Worm (Caenorhabditis elegans) whole organism, mixed stage, embryonic: ENCODE data around the gene gap-1.

Experiments
- M03D4.4 ChIP-seq: sonication (generic microtip); optimal IDR thresholded peaks from 2 replicates; lab custom pipeline; 2017; ENCODE audit warnings: mild to moderate bottlenecking, missing genetic modification characterization, missing compliant biosample characterization
- blmp-1 ChIP-seq: fragments of 150-350 bp; optimal IDR thresholded peaks from 2 replicates; lab custom pipeline; 2014; ENCODE audit warnings: missing biosample characterization, missing genetic modification characterization
- ceh-39 ChIP-seq: fragments of 150-350 bp; optimal IDR thresholded peaks from 2 replicates; lab custom pipeline; 2014; ENCODE audit warnings: missing biosample characterization, missing genetic modification characterization
- ceh-43 ChIP-seq: fragments of 200-800 bp; sonication (Bioruptor generic); optimal IDR thresholded peaks from 2 replicates; lab custom pipeline; 2018; ENCODE audit warnings: mild to moderate bottlenecking, missing genetic modification characterization, moderate library complexity, missing compliant biosample characterization
- ceh-83 ChIP-seq: fragments of 200-800 bp; sonication (Bioruptor generic); optimal IDR thresholded peaks from 2 replicates; lab custom pipeline; 2018; ENCODE audit warnings: mild to moderate bottlenecking, missing genetic modification characterization, missing compliant biosample characterization
- ces-1 ChIP-seq: fragments of 150-350 bp; optimal IDR thresholded peaks from 2 replicates; lab custom pipeline; 2014; ENCODE audit warnings: missing biosample characterization, missing genetic modification reagents, missing genetic modification characterization
- cnd-1 ChIP-seq: fragments of 200-800 bp; sonication (Bioruptor generic); optimal IDR thresholded peaks from 2 replicates; lab custom pipeline; 2018; ENCODE audit warnings: mild to moderate bottlenecking, missing genetic modification characterization, missing compliant biosample characterization
- drap-1 ChIP-seq: fragments of 200-800 bp; sonication (Bioruptor generic); optimal IDR thresholded peaks from 3 replicates; lab custom pipeline; 2018; ENCODE audit warnings: mild to moderate bottlenecking, missing genetic modification characterization, missing compliant biosample characterization
- elt-1 ChIP-seq: sonication (generic microtip); optimal IDR thresholded peaks from 2 replicates; lab custom pipeline; 2017; ENCODE audit warnings: missing genetic modification characterization, mild to moderate bottlenecking, missing compliant biosample characterization, antibody characterized with exemption, moderate library complexity, borderline replicate concordance; ENCODE audit not compliant: insufficient read depth
- elt-3 ChIP-seq: fragments of 150-350 bp; optimal IDR thresholded peaks from 2 replicates; lab custom pipeline; 2014; ENCODE audit warnings: missing biosample characterization, missing genetic modification characterization
- flh-1 ChIP-seq: fragments of 200-800 bp; sonication (Bioruptor generic); optimal IDR thresholded peaks from 2 replicates; lab custom pipeline; 2018; ENCODE audit warnings: mild to moderate bottlenecking, missing genetic modification characterization, moderate library complexity, missing compliant biosample characterization
- ham-2 ChIP-seq: fragments of 200-800 bp; sonication (Bioruptor generic); optimal IDR thresholded peaks from 2 replicates; lab custom pipeline; 2018; ENCODE audit warnings: mild to moderate bottlenecking, missing genetic modification characterization, missing compliant biosample characterization
- hlh-1 ChIP-seq: fragments of 150-350 bp; optimal IDR thresholded peaks from 2 replicates; lab custom pipeline; 2014; ENCODE audit warnings: missing biosample characterization, missing genetic modification reagents, missing genetic modification characterization
- lin-13 ChIP-seq: fragments of 150-350 bp; optimal IDR thresholded peaks from 2 replicates; lab custom pipeline; 2014; ENCODE audit warnings: missing biosample characterization, missing genetic modification characterization
- lin-32 ChIP-seq: fragments of 200-800 bp; sonication (Bioruptor generic); optimal IDR thresholded peaks from 2 replicates; lab custom pipeline; 2018; ENCODE audit warnings: mild to moderate bottlenecking, missing genetic modification characterization, missing compliant biosample characterization
- lsy-2 ChIP-seq: fragments of 150-350 bp; optimal IDR thresholded peaks from 2 replicates; lab custom pipeline; 2014; ENCODE audit warnings: missing biosample characterization, missing genetic modification characterization
- mab-5 ChIP-seq: fragments of 150-350 bp; optimal IDR thresholded peaks from 2 replicates; lab custom pipeline; 2014; ENCODE audit warnings: missing biosample characterization, missing genetic modification characterization
- mep-1 ChIP-seq: fragments of 150-350 bp; optimal IDR thresholded peaks from 2 replicates; lab custom pipeline; 2017; ENCODE audit warnings: missing biosample characterization, missing genetic modification reagents, missing genetic modification characterization, inconsistent platforms
- mls-2 ChIP-seq: sonication (generic microtip); optimal IDR thresholded peaks from 2 replicates; lab custom pipeline; 2016; ENCODE audit warnings: mild to moderate bottlenecking, missing genetic modification characterization, moderate library complexity, missing compliant biosample characterization
- nhr-12 ChIP-seq: fragments of 150-350 bp; optimal IDR thresholded peaks from 2 replicates; lab custom pipeline; 2014; ENCODE audit warnings: missing biosample characterization, missing genetic modification characterization
- nhr-2 ChIP-seq: fragments of 150-350 bp; optimal IDR thresholded peaks from 2 replicates; lab custom pipeline; 2014; ENCODE audit warnings: missing biosample characterization, missing genetic modification characterization
- nhr-237 ChIP-seq: fragments of 150-350 bp; optimal IDR thresholded peaks from 2 replicates; lab custom pipeline; 2014; ENCODE audit warnings: missing biosample characterization, missing genetic modification characterization
- nhr-28 ChIP-seq: fragments of 150-350 bp; optimal IDR thresholded peaks from 2 replicates; lab custom pipeline; 2014; ENCODE audit warnings: missing biosample characterization, missing genetic modification characterization
- nhr-76 ChIP-seq: sonication (generic microtip); optimal IDR thresholded peaks from 2 replicates; lab custom pipeline; 2017; ENCODE audit warnings: missing biosample characterization, missing genetic modification characterization
- pha-4 ChIP-seq: fragments of 150-350 bp; optimal IDR thresholded peaks from 2 replicates; lab custom pipeline; 2018; ENCODE audit warnings: missing biosample characterization, missing genetic modification reagents, missing genetic modification characterization
- sem-2 ChIP-seq: fragments of 200-800 bp; sonication (Bioruptor generic); optimal IDR thresholded peaks from 2 replicates; lab custom pipeline; 2018; ENCODE audit warnings: mild to moderate bottlenecking, missing genetic modification characterization, missing compliant biosample characterization
- tbx-8 ChIP-seq: fragments of 200-800 bp; sonication (Bioruptor generic); optimal IDR thresholded peaks from 2 replicates; lab custom pipeline; 2018; ENCODE audit warnings: mild to moderate bottlenecking, missing genetic modification characterization, moderate library complexity, missing compliant biosample characterization
- unc-120 ChIP-seq: sonication (generic microtip); optimal IDR thresholded peaks from 2 replicates; lab custom pipeline; 2017; ENCODE audit warnings: missing genetic modification characterization, missing compliant biosample characterization; ENCODE audit not compliant: poor library complexity, severe bottlenecking
- unc-39 ChIP-seq: fragments of 150-350 bp; optimal IDR thresholded peaks from 2 replicates; lab custom pipeline; 2014; ENCODE audit warnings: missing biosample characterization, missing genetic modification characterization
- unc-62 ChIP-seq: fragments of 150-350 bp; optimal IDR thresholded peaks from 2 replicates; lab custom pipeline; 2014; ENCODE audit warnings: missing biosample characterization, missing genetic modification reagents, missing genetic modification characterization
- zip-8 ChIP-seq: fragments of 150-350 bp; optimal IDR thresholded peaks from 2 replicates; lab custom pipeline; 2014; ENCODE audit warnings: missing biosample characterization, missing genetic modification characterization
- ztf-11 ChIP-seq: fragments of 150-350 bp; optimal IDR thresholded peaks from 2 replicates; lab custom pipeline; 2014; ENCODE audit warnings: missing biosample characterization, missing genetic modification characterization

gap-1 gene

DNA sequence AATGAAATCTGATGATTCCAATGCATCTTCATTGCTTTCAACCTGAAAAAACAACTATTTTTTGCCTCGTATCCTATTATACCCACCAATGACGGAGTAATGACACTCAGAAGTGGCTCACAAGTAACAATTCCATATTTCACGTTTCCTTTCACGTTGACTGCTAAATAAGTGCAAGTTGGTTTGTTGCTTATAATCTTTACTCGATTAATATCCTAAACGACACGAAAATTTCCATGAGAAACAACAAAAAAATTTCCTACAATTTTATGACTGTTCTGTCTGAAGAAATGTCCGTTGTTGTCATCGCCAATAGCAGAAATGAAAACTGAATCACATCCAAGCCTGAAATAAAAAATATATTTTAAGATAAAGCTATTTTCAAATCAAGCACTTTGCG is 5.1 kb downstream of the gap-1 start:
- TF ChIP-seq elt-1 (tag; lab: Kevin White, UChicago) (no peak), zip-8 (tag; lab: Kevin White, UChicago) (no peak), unc-39 (tag; lab: Kevin White, UChicago) (no peak), ceh-83 (GFP tag; lab: Kevin White, UChicago) (no peak), ztf-11 (tag; lab: Kevin White, UChicago) (no peak), M03D4.4 (tag; lab: Kevin White, UChicago) (no peak), ces-1 (no peak), mab-5 (no peak), unc-120 (tag; lab: Kevin White, UChicago) (no peak), hlh-1 (tag; lab: Kevin White, UChicago) (no peak), elt-3 (no peak), nhr-76 (tag; lab: Kevin White, UChicago) (no peak), sem-2 (GFP tag; lab: Kevin White, UChicago) (no peak), unc-62 (no peak), ceh-39 (tag; lab: Kevin White, UChicago) (no peak), drap-1 (GFP tag; lab: Kevin White, UChicago) (no peak)

DNA sequence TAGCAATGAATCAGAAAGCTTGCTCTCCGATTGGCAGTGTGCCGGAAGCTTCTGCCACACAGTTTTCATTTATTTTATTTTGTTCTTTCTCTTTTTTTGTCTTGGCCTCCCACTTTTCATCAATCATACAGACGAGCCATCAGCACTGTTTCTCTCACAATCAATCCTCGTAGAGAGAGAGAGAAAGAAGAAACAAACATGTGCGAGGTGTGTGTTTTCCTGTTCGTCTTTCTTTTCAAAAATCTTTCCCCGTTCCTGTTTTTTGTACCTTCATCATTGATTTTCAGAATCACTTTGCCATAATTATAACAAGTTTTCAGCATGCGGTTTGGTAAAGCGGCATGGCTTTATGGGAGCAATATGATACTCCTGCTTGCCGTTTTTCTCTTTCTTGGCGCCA is 6.8 kb downstream of the gap-1 start, which contains the start of gene T24C12.1:
T24C12.1 (plus strand) TSS at position 301 of the 400 bp plus-strand sequence.
- TF ChIP-seq flh-1 = no peak
- no peak for TF ChIP-seq pha-4 (tag; lab: Kevin White, UChicago)
- TF ChIP-seq ceh-83 (GFP tag; lab: Kevin White, UChicago) = no peak
- no peak for TF ChIP-seq nhr-237
- TF ChIP-seq cnd-1 (tag; lab: Kevin White, UChicago) = no peak
- TF ChIP-seq ces-1 = no peak
- TF ChIP-seq blmp-1 (tag; lab: Kevin White, UChicago) = no peak
- no peak for TF ChIP-seq mls-2 (tag; lab: Kevin White, UChicago)
- no peak for TF ChIP-seq ceh-39 (tag; lab: Kevin White, UChicago)
- no peak for TF ChIP-seq sem-2 (GFP tag; lab: Kevin White, UChicago)
- no peak for TF ChIP-seq hlh-1 (tag; lab: Kevin White, UChicago)
- no peak for TF ChIP-seq lsy-2 (tag; lab: Kevin White, UChicago)
- TF ChIP-seq unc-62 = no peak
- TF ChIP-seq lin-32 = no peak
- TF ChIP-seq drap-1 (GFP tag; lab: Kevin White, UChicago) = no peak
- TF ChIP-seq nhr-76 (tag; lab: Kevin White, UChicago) = no peak
- TF ChIP-seq nhr-2 (tag; lab: Kevin White, UChicago) = no peak

DNA sequence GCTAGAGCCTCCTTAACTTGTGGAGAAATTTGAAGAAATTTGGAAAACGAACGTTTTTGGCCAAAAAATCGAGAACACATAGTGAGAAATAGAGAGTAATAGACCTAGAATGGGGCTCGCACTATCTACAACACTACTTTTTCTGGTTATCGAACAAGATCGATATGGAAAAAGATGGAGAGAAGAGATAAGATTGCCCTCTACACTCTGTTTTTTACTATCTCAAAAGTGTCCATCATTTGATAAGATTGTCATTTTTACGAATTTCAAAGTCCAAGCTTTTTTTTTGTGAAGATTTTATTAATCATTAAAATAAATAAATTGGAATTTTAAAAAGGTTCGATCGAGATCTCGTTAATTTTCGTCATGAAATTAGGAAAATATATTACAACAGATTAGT is 11.5 kb downstream of the gap-1 start, which contains the start of gene T24C12.3:
T24C12.3 (minus strand) TSS at position 134 of the 400 bp plus-strand sequence.
- TF ChIP-seq elt-1 (tag; lab: Kevin White, UChicago) (peak; percentile 81), lsy-2 (tag; lab: Kevin White, UChicago) (no peak)

DNA sequence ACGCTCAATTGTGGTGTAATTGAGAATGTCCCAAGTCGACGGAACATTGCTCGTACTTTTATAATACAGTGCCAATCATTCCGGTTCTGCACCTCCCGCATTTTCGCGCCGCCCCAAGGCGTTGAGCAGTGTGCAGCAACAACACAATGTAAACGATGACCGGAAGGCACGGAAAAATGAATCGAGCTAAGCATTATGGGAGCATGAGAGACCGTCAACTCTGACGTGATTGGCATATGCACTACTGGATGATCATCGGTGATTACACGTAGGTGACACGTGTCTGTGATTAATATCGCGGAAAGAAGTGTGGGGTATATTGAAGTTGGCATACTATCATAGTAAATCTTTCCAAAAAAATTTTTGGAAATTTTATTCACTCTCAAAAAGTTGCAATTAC is 12.7 kb downstream of the gap-1 start, which contains the start of gene T24C12.4:
T24C12.4 (minus strand) TSS at position 101 of the 400 bp plus-strand sequence.
- TF ChIP-seq ceh-83 (GFP tag; lab: Kevin White, UChicago) = no peak
- TF ChIP-seq ceh-39 (tag; lab: Kevin White, UChicago) = no peak
- TF ChIP-seq mab-5 = no peak
- TF ChIP-seq blmp-1 (tag; lab: Kevin White, UChicago) = no peak
- TF ChIP-seq nhr-28 (tag; lab: Kevin White, UChicago) = no peak
- TF ChIP-seq flh-1 = no peak
- TF ChIP-seq elt-1 (tag; lab: Kevin White, UChicago) = no peak
- TF ChIP-seq ham-2 = no peak
- TF ChIP-seq cnd-1 (tag; lab: Kevin White, UChicago) = no peak
- TF ChIP-seq lin-32 = no peak
- no peak for TF ChIP-seq ztf-11 (tag; lab: Kevin White, UChicago)
- TF ChIP-seq unc-62 = no peak
- TF ChIP-seq ceh-43 (GFP tag; lab: Kevin White, UChicago) = no peak
- TF ChIP-seq elt-3 = no peak
- TF ChIP-seq pha-4 (tag; lab: Kevin White, UChicago) = no peak

DNA sequence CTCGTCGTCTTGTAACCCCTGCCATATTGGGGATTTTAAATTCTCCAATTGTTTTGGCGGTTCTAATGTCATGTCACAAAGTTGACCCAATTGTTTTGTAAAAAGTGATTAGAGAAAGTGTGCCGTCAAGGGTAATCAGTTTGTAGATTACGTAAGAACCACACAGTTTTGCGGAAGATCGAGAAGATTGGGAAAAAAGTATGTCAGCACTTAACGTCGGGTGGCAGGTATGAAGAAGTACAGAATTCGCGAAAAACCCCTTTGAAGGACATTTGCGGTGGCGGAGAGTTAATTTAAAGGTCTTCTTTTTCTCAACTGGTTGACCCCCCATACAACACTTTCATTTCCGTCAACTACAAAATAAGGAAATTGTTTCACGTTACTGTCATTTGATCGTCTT is 16.1 kb downstream of the gap-1 start:
- TF ChIP-seq lin-32 = no peak
- no peak for TF ChIP-seq zip-8 (tag; lab: Kevin White, UChicago)
- no peak for TF ChIP-seq lin-13
- TF ChIP-seq mep-1 (tag; lab: Kevin White, UChicago) = no peak
- TF ChIP-seq elt-3 = no peak
- TF ChIP-seq pha-4 (tag; lab: Kevin White, UChicago) = no peak
- no peak for TF ChIP-seq M03D4.4 (tag; lab: Kevin White, UChicago)
- no peak for TF ChIP-seq nhr-12
- no peak for TF ChIP-seq flh-1
- no peak for TF ChIP-seq sem-2 (GFP tag; lab: Kevin White, UChicago)
- no peak for TF ChIP-seq unc-120 (tag; lab: Kevin White, UChicago)
- no peak for TF ChIP-seq tbx-8
- TF ChIP-seq unc-39 (tag; lab: Kevin White, UChicago) = no peak
- no peak for TF ChIP-seq ceh-43 (GFP tag; lab: Kevin White, UChicago)
- no peak for TF ChIP-seq ceh-39 (tag; lab: Kevin White, UChicago)
